Worm (Caenorhabditis elegans): ENCODE measurements around the gene pnn-1.

- peak; percentile 94 for TF ChIP-seq flt-1 (GFP tag; IDR thresholded peaks at IDR 0.05)
- peak; percentile 30 for TF ChIP-seq med-1 (GFP tag; optimal IDR thresholded peaks at IDR 0.05; ENCODE audit: insufficient read depth)
- peak; percentile 94 for TF ChIP-seq ztf-23 (GFP tag; IDR thresholded peaks at IDR 0.05)
Observed at ce11 chrV:13003378-13003777, 32.5 kb downstream of the pnn-1 start.
